Worm (Caenorhabditis elegans): Measurements from ENCODE around the gene grwd-1.

DNA sequence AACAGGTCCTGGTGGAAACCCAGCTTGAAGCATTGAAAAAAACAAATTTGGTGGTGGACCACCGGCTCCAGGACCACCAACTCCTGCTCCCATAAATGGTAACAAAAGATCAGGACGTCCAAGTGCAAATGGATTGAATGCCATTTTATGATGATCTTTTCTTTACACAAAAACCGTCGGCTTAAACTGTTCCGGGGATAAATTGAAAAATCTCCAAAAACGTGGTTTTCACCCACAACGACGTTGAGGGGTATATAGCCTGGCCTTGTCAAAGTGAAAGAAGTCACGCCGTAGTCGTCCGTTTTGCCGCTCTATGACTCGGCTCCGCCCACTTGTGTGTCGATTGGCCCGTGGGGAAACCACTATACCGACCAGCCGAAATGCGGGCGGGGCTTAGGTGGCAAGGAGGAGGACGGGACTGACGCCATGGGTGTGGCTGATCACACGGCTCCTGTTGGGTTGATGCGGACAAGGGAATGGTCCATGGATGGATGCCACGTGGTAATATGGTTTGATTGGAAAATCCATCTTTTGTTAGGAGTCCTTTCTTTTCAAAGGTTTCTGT, 17.1 kb upstream of the grwd-1 start, which contains the start of gene tbx-2:
- TF ChIP-seq med-1 (GFP tag; optimal IDR thresholded peaks at IDR 0.05; ENCODE audit: insufficient read depth) = no peak
- no peak for TF ChIP-seq ztf-23 (GFP tag; IDR thresholded peaks at IDR 0.05)
- no peak for TF ChIP-seq flt-1 (GFP tag; IDR thresholded peaks at IDR 0.05)
- TF ChIP-seq klf-2 (GFP tag; conservative IDR thresholded peaks at IDR 0.05) = no peak
- no peak for TF ChIP-seq ref-1 (GFP tag; conservative IDR thresholded peaks at IDR 0.05)
